Worm (Caenorhabditis elegans) whole organism, L4/young adult: ENCODE data around the gene C47A10.12.
A peak's percentile ranks its signal among the peaks of the same experiment; 100 is the strongest.

Experiments
- W03F9.2 ChIP-seq: fragments of 150-350 bp; optimal IDR thresholded peaks from 2 replicates; lab custom pipeline; 2014; ENCODE audit warnings: missing biosample characterization, missing genetic modification characterization
- dao-5 ChIP-seq: sonication (generic microtip); optimal IDR thresholded peaks from 2 replicates; lab custom pipeline; 2016; ENCODE audit warnings: missing genotype, missing genetic modification characterization, moderate library complexity, missing compliant biosample characterization
- him-1 ChIP-seq: sonication (generic microtip); optimal IDR thresholded peaks from 2 replicates; lab custom pipeline; 2016; ENCODE audit warnings: missing genotype, missing genetic modification reagents, missing genetic modification characterization, missing compliant biosample characterization

C47A10.12 gene

ce11 chrV:17777624-17778023 is at the start of gene C47A10.12:
Gene C47A10.12, plus strand, starts transcription at chrV:17777924.
- TF ChIP-seq dao-5 (tag; lab: Kevin White, UChicago) (no peak), him-1 (tag; lab: Kevin White, UChicago) (no peak), W03F9.2 (no peak)

ce11 chrV:17728336-17728735 is 49.4 kb upstream of the C47A10.12 start:
- TF ChIP-seq him-1 (tag; lab: Kevin White, UChicago) = no peak
- TF ChIP-seq dao-5 (tag; lab: Kevin White, UChicago) = no peak
- TF ChIP-seq W03F9.2 = no peak

ce11 chrV:17728757-17729156 is 49.0 kb upstream of the C47A10.12 start:
- TF ChIP-seq dao-5 (tag; lab: Kevin White, UChicago) = no peak
- TF ChIP-seq him-1 (tag; lab: Kevin White, UChicago) = no peak
- no peak for TF ChIP-seq W03F9.2

- no peak for TF ChIP-seq him-1 (tag; lab: Kevin White, UChicago)
- TF ChIP-seq W03F9.2 = no peak
- no peak for TF ChIP-seq dao-5 (tag; lab: Kevin White, UChicago)
These were observed 45.2 kb upstream of the C47A10.12 start, which contains the start of gene twk-42 for ce11 chrV:17732516-17732915. Gene twk-42, minus strand, starts transcription at chrV:17732616.

ce11 chrV:17739801-17740200 is 37.9 kb upstream of the C47A10.12 start, which contains the start of gene cutl-4:
Gene cutl-4, minus strand, starts transcription at chrV:17739901.
- TF ChIP-seq him-1 (tag; lab: Kevin White, UChicago) (no peak), W03F9.2 (no peak), dao-5 (tag; lab: Kevin White, UChicago) (no peak)

ce11 chrV:17743802-17744201 is 33.9 kb upstream of the C47A10.12 start:
- TF ChIP-seq him-1 (tag; lab: Kevin White, UChicago) = no peak
- TF ChIP-seq W03F9.2 = no peak
- no peak for TF ChIP-seq dao-5 (tag; lab: Kevin White, UChicago)

ce11 chrV:17746959-17747358 is 30.8 kb upstream of the C47A10.12 start, which contains the start of gene twk-36:
Gene twk-36, minus strand, starts transcription at chrV:17747059.
- no peak for TF ChIP-seq dao-5 (tag; lab: Kevin White, UChicago)
- TF ChIP-seq him-1 (tag; lab: Kevin White, UChicago) = no peak
- TF ChIP-seq W03F9.2 = no peak

- peak; percentile 8 for TF ChIP-seq him-1 (tag; lab: Kevin White, UChicago)
- no peak for TF ChIP-seq dao-5 (tag; lab: Kevin White, UChicago)
- no peak for TF ChIP-seq W03F9.2
These were observed 28.5 kb upstream of the C47A10.12 start, which contains the start of gene R12G8.1 for ce11 chrV:17749181-17749580. Gene R12G8.1, minus strand, starts transcription at chrV:17749243.

ce11 chrV:17752340-17752739 is 25.4 kb upstream of the C47A10.12 start:
- TF ChIP-seq him-1 (tag; lab: Kevin White, UChicago) (no peak), W03F9.2 (no peak), dao-5 (tag; lab: Kevin White, UChicago) (no peak)

- TF ChIP-seq him-1 (tag; lab: Kevin White, UChicago) = no peak
- no peak for TF ChIP-seq dao-5 (tag; lab: Kevin White, UChicago)
- no peak for TF ChIP-seq W03F9.2
These were observed 22.7 kb upstream of the C47A10.12 start for ce11 chrV:17754999-17755398.

ce11 chrV:17755592-17755991 is 22.1 kb upstream of the C47A10.12 start, which contains the start of gene pgp-9:
Gene pgp-9, plus strand, starts transcription at chrV:17755892.
- TF ChIP-seq dao-5 (tag; lab: Kevin White, UChicago) = no peak
- TF ChIP-seq him-1 (tag; lab: Kevin White, UChicago) = no peak
- no peak for TF ChIP-seq W03F9.2

- TF ChIP-seq W03F9.2 = no peak
- TF ChIP-seq him-1 (tag; lab: Kevin White, UChicago) = no peak
- TF ChIP-seq dao-5 (tag; lab: Kevin White, UChicago) = no peak
These were observed 12.6 kb upstream of the C47A10.12 start, which contains the start of the genes C47A10.16 and srh-283 for ce11 chrV:17765077-17765476. Gene C47A10.16, minus strand, starts transcription at chrV:17765177. Gene srh-283, plus strand, starts transcription at chrV:17765348.

- no peak for TF ChIP-seq dao-5 (tag; lab: Kevin White, UChicago)
- TF ChIP-seq him-1 (tag; lab: Kevin White, UChicago) = no peak
- TF ChIP-seq W03F9.2 = no peak
These were observed 10.5 kb upstream of the C47A10.12 start, which contains the start of gene srh-284 for ce11 chrV:17767249-17767648. Gene srh-284, plus strand, starts transcription at chrV:17767549.

ce11 chrV:17767768-17768167 is 10.0 kb upstream of the C47A10.12 start:
- TF ChIP-seq him-1 (tag; lab: Kevin White, UChicago) (no peak), W03F9.2 (no peak), dao-5 (tag; lab: Kevin White, UChicago) (no peak)

ce11 chrV:17773108-17773507 is 4.6 kb upstream of the C47A10.12 start, which contains the start of gene sre-21:
Gene sre-21, minus strand, starts transcription at chrV:17773208.
- TF ChIP-seq W03F9.2 (no peak), dao-5 (tag; lab: Kevin White, UChicago) (no peak), him-1 (tag; lab: Kevin White, UChicago) (no peak)
